Fruit fly (Drosophila melanogaster) whole organism, prepupa: ENCODE data around the gene TTLL3A.

Experiments used
- CG10631 ChIP-seq: fragments of 200-800 bp; sonication (Bioruptor generic); optimal IDR thresholded peaks from 2 replicates; lab custom pipeline; 2016; ENCODE audit warnings: missing biosample characterization, missing genetic modification characterization
- CG10669 ChIP-seq: fragments of 200-800 bp; sonication (Bioruptor generic); optimal IDR thresholded peaks from 3 replicates; lab custom pipeline; 2018; ENCODE audit warnings: missing biosample characterization, mild to moderate bottlenecking, missing genetic modification characterization, moderate library complexity
- CG11294 ChIP-seq: fragments of 200-800 bp; sonication (Bioruptor generic); IDR thresholded peaks from 2 replicates; pipeline ENCODE4 v1.3.6; 2022; ENCODE audit warnings: missing biosample characterization, missing genetic modification characterization
- CG11762 ChIP-seq: fragments of 200-800 bp; sonication (Bioruptor generic); optimal IDR thresholded peaks from 3 replicates; lab custom pipeline; 2016; ENCODE audit warnings: missing biosample characterization, missing genetic modification characterization; ENCODE audit not compliant: insufficient read depth
- CG11902 ChIP-seq: fragments of 200-800 bp; sonication (Bioruptor generic); optimal IDR thresholded peaks from 3 replicates; lab custom pipeline; 2016; ENCODE audit warnings: missing biosample characterization, missing genetic modification characterization
- CG15336 ChIP-seq: fragments of 200-800 bp; sonication (Bioruptor generic); IDR thresholded peaks from 2 replicates; pipeline ENCODE4 v1.3.6; 2022; ENCODE audit warnings: missing biosample characterization, missing genetic modification characterization
- CG1621 ChIP-seq: fragments of 200-800 bp; sonication (Bioruptor generic); optimal IDR thresholded peaks from 3 replicates; lab custom pipeline; 2018; ENCODE audit warnings: missing biosample characterization, mild to moderate bottlenecking, missing genetic modification characterization
- CG3032 ChIP-seq: fragments of 200-800 bp; optimal IDR thresholded peaks from 2 replicates; lab custom pipeline; 2019; ENCODE audit warnings: missing biosample characterization, mild to moderate bottlenecking, missing genetic modification characterization, moderate library complexity
- CG31627 ChIP-seq: fragments of 200-800 bp; sonication (Bioruptor generic); optimal IDR thresholded peaks from 3 replicates; lab custom pipeline; 2016; ENCODE audit warnings: missing biosample characterization, missing genetic modification characterization
- CG32006 ChIP-seq: fragments of 200-800 bp; sonication (Bioruptor generic); optimal IDR thresholded peaks from 3 replicates; lab custom pipeline; 2017; ENCODE audit warnings: missing biosample characterization, mild to moderate bottlenecking, missing genetic modification characterization
- CG3919 ChIP-seq: fragments of 200-800 bp; sonication (Bioruptor generic); optimal IDR thresholded peaks from 3 replicates; lab custom pipeline; 2016; ENCODE audit warnings: missing biosample characterization, missing genetic modification characterization
- CG4318 ChIP-seq: fragments of 200-800 bp; sonication (Bioruptor generic); optimal IDR thresholded peaks from 3 replicates; lab custom pipeline; 2017; ENCODE audit warnings: missing biosample characterization, mild to moderate bottlenecking, missing genetic modification characterization
- CG6163 ChIP-seq: fragments of 200-800 bp; sonication (Bioruptor generic); IDR thresholded peaks from 3 replicates; pipeline ENCODE4 v1.3.6; 2022; ENCODE audit warnings: missing biosample characterization, missing genetic modification characterization
- CG6276 ChIP-seq: fragments of 200-800 bp; sonication (Bioruptor generic); optimal IDR thresholded peaks from 2 replicates; lab custom pipeline; 2017; ENCODE audit warnings: missing biosample characterization, mild to moderate bottlenecking, missing genetic modification characterization
- CG6792 ChIP-seq: fragments of 200-800 bp; sonication (Bioruptor generic); optimal IDR thresholded peaks from 3 replicates; lab custom pipeline; 2016; ENCODE audit warnings: missing biosample characterization, missing genetic modification characterization
- CG6808 ChIP-seq: fragments of 200-800 bp; sonication (Bioruptor generic); optimal IDR thresholded peaks from 3 replicates; lab custom pipeline; 2017; ENCODE audit warnings: missing biosample characterization, missing genetic modification characterization, mild to moderate bottlenecking, moderate library complexity, missing genetic modification reagents
- CG7368 ChIP-seq: fragments of 200-800 bp; sonication (Bioruptor generic); optimal IDR thresholded peaks from 3 replicates; lab custom pipeline; 2016; ENCODE audit warnings: missing biosample characterization, missing genetic modification characterization
- CG8119 ChIP-seq: fragments of 200-800 bp; sonication (Bioruptor generic); IDR thresholded peaks from 3 replicates; pipeline ENCODE4 v1.3.6; 2022; ENCODE audit warnings: missing biosample characterization, missing genetic modification characterization
- CG8319 ChIP-seq: fragments of 200-800 bp; sonication (Bioruptor generic); optimal IDR thresholded peaks from 3 replicates; lab custom pipeline; 2016; ENCODE audit warnings: missing biosample characterization, missing genetic modification characterization
- Eip75B ChIP-seq: fragments of 200-800 bp; sonication (Bioruptor generic); optimal IDR thresholded peaks from 3 replicates; lab custom pipeline; 2016; ENCODE audit warnings: missing biosample characterization, missing genetic modification characterization
- Eip78C ChIP-seq: fragments of 200-800 bp; sonication (Bioruptor generic); peaks from one replicate; lab custom pipeline; 2016; ENCODE audit warnings: missing biosample characterization, missing genetic modification characterization
- Ets96B ChIP-seq: fragments of 200-800 bp; optimal IDR thresholded peaks from 2 replicates; lab custom pipeline; 2019; ENCODE audit warnings: missing biosample characterization, mild to moderate bottlenecking, missing genetic modification characterization, moderate library complexity
- Gug ChIP-seq: fragments of 200-800 bp; sonication (Bioruptor generic); IDR thresholded peaks from 2 replicates; pipeline ENCODE4 v1.3.6; 2022; ENCODE audit warnings: missing biosample characterization, missing genetic modification characterization
- Hr38 ChIP-seq: sonication (Bioruptor generic); optimal IDR thresholded peaks from 2 replicates; lab custom pipeline; 2016; ENCODE audit warnings: missing biosample characterization, missing genetic modification characterization
- Hr39 ChIP-seq: fragments of 200-800 bp; sonication (Bioruptor generic); optimal IDR thresholded peaks from 2 replicates; lab custom pipeline; 2016; ENCODE audit warnings: missing biosample characterization, missing genetic modification characterization
- Hr4 ChIP-seq: fragments of 200-800 bp; sonication (Bioruptor generic); optimal IDR thresholded peaks from 3 replicates; lab custom pipeline; 2016; ENCODE audit warnings: missing biosample characterization, missing genetic modification characterization
- Lpt ChIP-seq: fragments of 200-800 bp; sonication (Bioruptor generic); optimal IDR thresholded peaks from 3 replicates; lab custom pipeline; 2016; ENCODE audit warnings: missing biosample characterization, missing genetic modification characterization
- Met ChIP-seq: fragments of 200-800 bp; sonication (Bioruptor generic); optimal IDR thresholded peaks from 3 replicates; lab custom pipeline; 2016; ENCODE audit warnings: missing biosample characterization, missing genetic modification characterization
- OdsH ChIP-seq: fragments of 200-800 bp; sonication (Bioruptor generic); optimal IDR thresholded peaks from 3 replicates; lab custom pipeline; 2016; ENCODE audit warnings: missing biosample characterization, missing genetic modification characterization
- Smox ChIP-seq: fragments of 200-800 bp; sonication (Bioruptor generic); optimal IDR thresholded peaks from 3 replicates; lab custom pipeline; 2016; ENCODE audit warnings: missing biosample characterization, missing genetic modification characterization
- Sox14 ChIP-seq: fragments of 200-800 bp; sonication (Bioruptor generic); optimal IDR thresholded peaks from 3 replicates; lab custom pipeline; 2016; ENCODE audit warnings: missing biosample characterization, missing genetic modification characterization
- acj6 ChIP-seq: fragments of 200-800 bp; sonication (Bioruptor generic); optimal IDR thresholded peaks from 3 replicates; lab custom pipeline; 2016; ENCODE audit warnings: missing biosample characterization, missing genetic modification characterization
- cyc ChIP-seq: fragments of 200-800 bp; sonication (Bioruptor generic); optimal IDR thresholded peaks from 3 replicates; lab custom pipeline; 2016; ENCODE audit warnings: missing biosample characterization, missing genetic modification characterization
- dac ChIP-seq: fragments of 200-800 bp; sonication (Bioruptor generic); optimal IDR thresholded peaks from 2 replicates; lab custom pipeline; 2017; ENCODE audit warnings: missing biosample characterization, mild to moderate bottlenecking, missing genetic modification characterization
- dsx ChIP-seq: fragments of 200-800 bp; optimal IDR thresholded peaks from 3 replicates; lab custom pipeline; 2019; ENCODE audit warnings: missing biosample characterization, mild to moderate bottlenecking, missing genetic modification characterization, moderate library complexity; ENCODE audit not compliant: poor library complexity, severe bottlenecking
- fd59A ChIP-seq: fragments of 200-800 bp; sonication (Bioruptor generic); optimal IDR thresholded peaks from 2 replicates; lab custom pipeline; 2017; ENCODE audit warnings: missing biosample characterization, mild to moderate bottlenecking, missing genetic modification characterization, missing genetic modification reagents
- net ChIP-seq: fragments of 200-800 bp; sonication (Bioruptor generic); optimal IDR thresholded peaks from 3 replicates; lab custom pipeline; 2016; ENCODE audit warnings: missing biosample characterization, missing genetic modification characterization
- pdm3 ChIP-seq: fragments of 200-800 bp; sonication (Bioruptor generic); optimal IDR thresholded peaks from 3 replicates; lab custom pipeline; 2016; ENCODE audit warnings: missing biosample characterization, missing genetic modification characterization
- salr ChIP-seq, 2 experiments: fragments of 200-800 bp; sonication (Bioruptor generic); optimal IDR thresholded peaks; 3 replicates each; lab custom pipeline; 2016 to 2018; ENCODE audit warnings: missing biosample characterization in 2 of 2, missing genetic modification characterization in 2 of 2, mild to moderate bottlenecking in 1 of 2
- spab ChIP-seq: fragments of 200-800 bp; sonication (Bioruptor generic); optimal IDR thresholded peaks from 2 replicates; lab custom pipeline; 2017; ENCODE audit warnings: missing biosample characterization, mild to moderate bottlenecking, missing genetic modification characterization, missing genetic modification reagents
- ss ChIP-seq, 2 experiments: fragments of 200-800 bp; sonication (Bioruptor generic); optimal IDR thresholded peaks; 2 replicates in 1 of 2; 3 replicates in 1 of 2; lab custom pipeline; 2017 to 2018; ENCODE audit warnings: mild to moderate bottlenecking in 2 of 2, missing biosample characterization in 2 of 2, missing genetic modification characterization in 2 of 2, moderate library complexity in 1 of 2
- svp ChIP-seq: fragments of 200-800 bp; sonication (Bioruptor generic); peaks from one replicate; lab custom pipeline; 2016; ENCODE audit warnings: missing biosample characterization, missing genetic modification characterization
- vri ChIP-seq: fragments of 200-800 bp; sonication (Bioruptor generic); optimal IDR thresholded peaks from 3 replicates; lab custom pipeline; 2016; ENCODE audit warnings: missing biosample characterization, mild to moderate bottlenecking, missing genetic modification characterization

TTLL3A gene

dm6 chr2L:6693794-6694254, 46.2 kb downstream of the TTLL3A start (continued):
- TF ChIP-seq fd59A (GFP tag; lab: Kevin White, UChicago) (peak; percentile 54), CG6792 (GFP tag; lab: Kevin White, UChicago) (peak; percentile 33), cyc (GFP tag; lab: Kevin White, UChicago) (peak; percentile 18), salr (GFP tag; optimal IDR thresholded peaks at IDR 0.05; lab: Kevin White, UChicago) (peak in 1 of 2 experiments; percentile 79), svp (GFP tag; lab: Kevin White, UChicago) (peak; percentile 81), Sox14 (GFP tag; lab: Kevin White, UChicago) (peak; percentile 26), vri (peak; percentile 20), acj6 (GFP tag; lab: Kevin White, UChicago) (peak; percentile 51), CG11762 (GFP tag; lab: Kevin White, UChicago) (peak; percentile 34), CG6808 (peak; percentile 81), Hr39 (GFP tag; lab: Kevin White, UChicago) (peak; percentile 6), CG11902 (GFP tag; lab: Kevin White, UChicago) (no peak), CG3032 (peak; percentile 77), Lpt (GFP tag; lab: Kevin White, UChicago) (peak; percentile 64), Eip78C (GFP tag; lab: Kevin White, UChicago) (peak; percentile 95), CG8319 (peak; percentile 2), CG31627 (peak; percentile 29), CG7368 (no peak), Ets96B (tag; lab: Kevin White, UChicago) (peak; percentile 69), CG3919 (GFP tag; lab: Kevin White, UChicago) (peak; percentile 68), CG4318 (GFP tag; lab: Kevin White, UChicago) (peak; percentile 65), dac (GFP tag; lab: Kevin White, UChicago) (peak; percentile 56), pdm3 (peak; percentile 58), ss (GFP tag; optimal IDR thresholded peaks at IDR 0.05; lab: Kevin White, UChicago) (peak; percentile 74 to 75), spab (GFP tag; lab: Kevin White, UChicago) (peak; percentile 64), OdsH (GFP tag; lab: Kevin White, UChicago) (peak; percentile 60)

dm6 chr2L:6692048-6692447, 47.9 kb downstream of the TTLL3A start:
- peak; percentile 14 for TF ChIP-seq CG10669 (GFP tag; lab: Kevin White, UChicago)
- TF ChIP-seq CG10631 (GFP tag; lab: Kevin White, UChicago): peak; percentile 36
- peak; percentile 9 for TF ChIP-seq Eip75B (GFP tag; lab: Kevin White, UChicago)
- TF ChIP-seq CG7368: no peak
- TF ChIP-seq CG15336 (GFP tag; lab: Robert Waterston, UW): peak; percentile 39; the same call in 1 of the 2 replicates
- peak; percentile 27 for TF ChIP-seq pdm3
- no peak for TF ChIP-seq CG6808
- TF ChIP-seq CG8119 (GFP tag; lab: Robert Waterston, UW): peak; percentile 48; the same call in 1 of the 3 replicates
- peak; percentile 45 for TF ChIP-seq Hr4 (GFP tag; lab: Kevin White, UChicago)
- TF ChIP-seq Eip78C (GFP tag; lab: Kevin White, UChicago): peak; percentile 31
- TF ChIP-seq Hr39 (GFP tag; lab: Kevin White, UChicago): peak; percentile 15
- TF ChIP-seq CG3919 (GFP tag; lab: Kevin White, UChicago): peak; percentile 14
- TF ChIP-seq CG3032: no peak
- TF ChIP-seq acj6 (GFP tag; lab: Kevin White, UChicago): peak; percentile 20
- peak; percentile 42 for TF ChIP-seq CG32006
- no peak for TF ChIP-seq net
- peak; percentile 52; the same call in 2 of the 3 replicates for TF ChIP-seq CG6163 (GFP tag; lab: Robert Waterston, UW)
- TF ChIP-seq OdsH (GFP tag; lab: Kevin White, UChicago): peak; percentile 22
- TF ChIP-seq Lpt (GFP tag; lab: Kevin White, UChicago): no peak
- TF ChIP-seq Ets96B (tag; lab: Kevin White, UChicago): peak; percentile 8
- peak; percentile 1 for TF ChIP-seq Smox (GFP tag; lab: Kevin White, UChicago)

- TF ChIP-seq Hr38 (GFP tag; lab: Kevin White, UChicago) (no peak), Met (GFP tag; lab: Kevin White, UChicago) (no peak), dsx (no peak), CG15336 (GFP tag; lab: Robert Waterston, UW) (no peak), CG11294 (GFP tag; lab: Robert Waterston, UW) (no peak), Smox (GFP tag; lab: Kevin White, UChicago) (no peak), Eip78C (GFP tag; lab: Kevin White, UChicago) (no peak), Gug (no peak), CG11762 (GFP tag; lab: Kevin White, UChicago) (no peak), acj6 (GFP tag; lab: Kevin White, UChicago) (no peak), CG1621 (no peak), CG6276 (GFP tag; lab: Kevin White, UChicago) (no peak), salr (GFP tag; optimal IDR thresholded peaks at IDR 0.05; lab: Kevin White, UChicago) (no peak), dac (GFP tag; lab: Kevin White, UChicago) (no peak), CG4318 (GFP tag; lab: Kevin White, UChicago) (no peak), svp (GFP tag; lab: Kevin White, UChicago) (no peak), Ets96B (tag; lab: Kevin White, UChicago) (no peak), pdm3 (no peak), CG8119 (GFP tag; lab: Robert Waterston, UW) (no peak), CG6808 (no peak)
- TF ChIP-seq, all 60 proteins: peak for 0
Measured at dm6 chr2L:6686612-6687011, 53.4 kb downstream of the TTLL3A start, which contains the start of gene CG11327. CG11327 (minus strand) TSS chr2L:6686712.
